Worm (Caenorhabditis elegans) whole organism, L3 larva: ENCODE results near the gene dnj-15.

Experiments
- R02D3.7 ChIP-seq: fragments of 150-350 bp; optimal IDR thresholded peaks from 2 replicates; lab custom pipeline; 2014; ENCODE audit warnings: missing biosample characterization, missing genetic modification characterization
- daf-12 ChIP-seq: fragments of 150-350 bp; optimal IDR thresholded peaks from 2 replicates; lab custom pipeline; 2014; ENCODE audit warnings: missing biosample characterization, missing genetic modification reagents, missing genetic modification characterization
- egl-27 ChIP-seq: sonication (generic microtip); optimal IDR thresholded peaks from 4 replicates; lab custom pipeline; 2017; ENCODE audit warnings: missing biosample characterization, missing genetic modification reagents, missing genetic modification characterization
- elt-2 ChIP-seq: sonication (generic microtip); optimal IDR thresholded peaks from 2 replicates; lab custom pipeline; 2016; ENCODE audit warnings: missing genetic modification reagents, mild to moderate bottlenecking, missing genetic modification characterization, missing compliant biosample characterization
- fkh-2 ChIP-seq: fragments of 150-350 bp; optimal IDR thresholded peaks from 2 replicates; lab custom pipeline; 2014; ENCODE audit warnings: missing biosample characterization, missing genetic modification reagents, missing genetic modification characterization
- hmg-11 ChIP-seq: sonication (generic microtip); optimal IDR thresholded peaks from 2 replicates; lab custom pipeline; 2016; ENCODE audit warnings: missing genetic modification characterization, missing compliant biosample characterization
- nhr-12 ChIP-seq: fragments of 150-350 bp; optimal IDR thresholded peaks from 2 replicates; lab custom pipeline; 2014; ENCODE audit warnings: missing biosample characterization, missing genetic modification characterization
- nhr-76 ChIP-seq: fragments of 150-350 bp; sonication (generic microtip); optimal IDR thresholded peaks from 5 replicates; lab custom pipeline; 2014; ENCODE audit warnings: missing biosample characterization, missing genetic modification characterization
- pha-4 ChIP-seq: fragments of 150-350 bp; optimal IDR thresholded peaks from 2 replicates; lab custom pipeline; 2014; ENCODE audit warnings: missing biosample characterization, missing genetic modification reagents, missing genetic modification characterization
- pqm-1 ChIP-seq: fragments of 150-350 bp; optimal IDR thresholded peaks from 2 replicates; lab custom pipeline; 2017; ENCODE audit warnings: missing biosample characterization, missing genetic modification characterization, inconsistent platforms
- sea-2 ChIP-seq: fragments of 150-350 bp; sonication (generic microtip); optimal IDR thresholded peaks from 4 replicates; lab custom pipeline; 2014; ENCODE audit warnings: missing biosample characterization, missing genetic modification reagents, missing genetic modification characterization
- snpc-4 ChIP-seq: fragments of 150-350 bp; optimal IDR thresholded peaks from 2 replicates; lab custom pipeline; 2014; ENCODE audit warnings: missing biosample characterization, missing genetic modification characterization
- unc-39 ChIP-seq: sonication (generic microtip); optimal IDR thresholded peaks from 4 replicates; lab custom pipeline; 2017; ENCODE audit warnings: missing biosample characterization, missing genetic modification characterization

DNA sequence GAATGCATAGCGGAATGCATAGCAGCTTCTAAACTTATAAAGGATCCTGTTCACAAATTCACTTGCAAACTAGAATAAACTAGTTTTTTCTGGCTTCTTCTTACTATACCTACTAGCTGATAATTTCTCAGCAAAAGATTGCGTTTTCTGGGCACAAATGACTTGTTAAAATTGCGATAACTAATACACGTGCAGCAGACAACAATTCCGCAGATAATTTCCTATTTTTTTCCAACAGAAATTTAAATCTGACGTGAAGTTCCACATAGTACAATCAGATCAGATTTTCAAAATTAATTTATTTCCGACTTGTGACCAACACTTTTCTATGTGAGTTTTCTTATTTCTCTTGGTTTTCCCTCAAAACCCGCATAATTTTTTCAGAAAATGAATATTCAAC lies 11.8 kb upstream of the dnj-15 start, which contains the start of gene scrm-8:
- TF ChIP-seq fkh-2 (tag; lab: Kevin White, UChicago) (no peak), sea-2 (GFP tag; lab: Kevin White, UChicago) (no peak), pqm-1 (no peak), snpc-4 (no peak), nhr-76 (tag; lab: Kevin White, UChicago) (no peak), nhr-12 (tag; lab: Kevin White, UChicago) (no peak), R02D3.7 (tag; lab: Kevin White, UChicago) (no peak), egl-27 (no peak), elt-2 (tag; lab: Kevin White, UChicago) (no peak), pha-4 (tag; lab: Kevin White, UChicago) (no peak), unc-39 (tag; lab: Kevin White, UChicago) (no peak), hmg-11 (tag; lab: Kevin White, UChicago) (no peak), daf-12 (tag; lab: Kevin White, UChicago) (no peak)
